Worm (Caenorhabditis elegans) whole organism, L3 larva: ENCODE data around the gene ncs-7.
A peak's percentile ranks its signal among the peaks of the same experiment; 100 is the strongest.

Experiments
- ZK546.5 ChIP-seq: sonication (generic microtip); optimal IDR thresholded peaks from 2 replicates; lab custom pipeline; 2017; ENCODE audit warnings: missing biosample characterization, missing genetic modification characterization
- ama-1 ChIP-seq: fragments of 150-350 bp; optimal IDR thresholded peaks from 2 replicates; lab custom pipeline; 2018
- ceh-16 ChIP-seq: sonication (generic microtip); optimal IDR thresholded peaks from 2 replicates; lab custom pipeline; 2017; ENCODE audit warnings: missing biosample characterization, missing genetic modification characterization
- ceh-82 ChIP-seq: fragments of 150-350 bp; optimal IDR thresholded peaks from 2 replicates; lab custom pipeline; 2014; ENCODE audit warnings: missing biosample characterization, missing genetic modification characterization
- egl-27 ChIP-seq: sonication (generic microtip); optimal IDR thresholded peaks from 4 replicates; lab custom pipeline; 2017; ENCODE audit warnings: missing biosample characterization, missing genetic modification reagents, missing genetic modification characterization
- egl-5 ChIP-seq: fragments of 150-350 bp; optimal IDR thresholded peaks from 2 replicates; lab custom pipeline; 2017; ENCODE audit warnings: missing biosample characterization, missing genetic modification reagents, missing genetic modification characterization, inconsistent platforms
- elt-1 ChIP-seq: fragments of 150-350 bp; optimal IDR thresholded peaks from 2 replicates; lab custom pipeline; 2014; ENCODE audit warnings: missing biosample characterization, missing genetic modification characterization
- elt-2 ChIP-seq: sonication (generic microtip); optimal IDR thresholded peaks from 2 replicates; lab custom pipeline; 2016; ENCODE audit warnings: missing genetic modification reagents, mild to moderate bottlenecking, missing genetic modification characterization, missing compliant biosample characterization
- elt-3 ChIP-seq, 3 experiments: fragments of 150-350 bp in 1 of 3; sonication (generic microtip) in 2 of 3; optimal IDR thresholded peaks; 2 replicates in 2 of 3; 4 replicates in 1 of 3; lab custom pipeline; 2014 to 2017; ENCODE audit warnings: missing biosample characterization in 3 of 3, missing genetic modification characterization in 3 of 3
- fkh-2 ChIP-seq: fragments of 150-350 bp; optimal IDR thresholded peaks from 2 replicates; lab custom pipeline; 2014; ENCODE audit warnings: missing biosample characterization, missing genetic modification reagents, missing genetic modification characterization
- hmg-11 ChIP-seq: sonication (generic microtip); optimal IDR thresholded peaks from 2 replicates; lab custom pipeline; 2016; ENCODE audit warnings: missing genetic modification characterization, missing compliant biosample characterization
- jun-1 ChIP-seq: fragments of 150-350 bp; optimal IDR thresholded peaks from 2 replicates; lab custom pipeline; 2014; ENCODE audit warnings: missing biosample characterization, missing genetic modification reagents, missing genetic modification characterization
- lsy-12 ChIP-seq: sonication (generic microtip); optimal IDR thresholded peaks from 2 replicates; lab custom pipeline; 2016; ENCODE audit warnings: mild to moderate bottlenecking, missing genetic modification characterization, missing compliant biosample characterization
- mdl-1 ChIP-seq: fragments of 150-350 bp; optimal IDR thresholded peaks from 2 replicates; lab custom pipeline; 2014; ENCODE audit warnings: missing biosample characterization, missing genetic modification characterization
- mml-1 ChIP-seq: fragments of 150-350 bp; sonication (generic microtip); optimal IDR thresholded peaks from 3 replicates; lab custom pipeline; 2014; ENCODE audit warnings: missing biosample characterization, missing genetic modification characterization
- nfya-1 ChIP-seq: sonication (generic microtip); optimal IDR thresholded peaks from 2 replicates; lab custom pipeline; 2017; ENCODE audit warnings: missing genetic modification characterization, mild to moderate bottlenecking, missing compliant biosample characterization, antibody characterized with exemption, moderate library complexity; ENCODE audit not compliant: insufficient read depth
- nhr-11 ChIP-seq: fragments of 150-350 bp; optimal IDR thresholded peaks from 2 replicates; lab custom pipeline; 2014; ENCODE audit warnings: missing biosample characterization, missing genetic modification characterization
- nhr-23 ChIP-seq: fragments of 150-350 bp; optimal IDR thresholded peaks from 2 replicates; lab custom pipeline; 2014; ENCODE audit warnings: missing biosample characterization, missing genetic modification reagents, missing genetic modification characterization
- nhr-237 ChIP-seq: fragments of 150-350 bp; optimal IDR thresholded peaks from 2 replicates; lab custom pipeline; 2014; ENCODE audit warnings: missing biosample characterization, missing genetic modification characterization
- nhr-25 ChIP-seq: sonication (generic microtip); optimal IDR thresholded peaks from 2 replicates; lab custom pipeline; 2017; ENCODE audit warnings: missing biosample characterization, missing genetic modification characterization
- nhr-43 ChIP-seq: sonication (generic microtip); optimal IDR thresholded peaks from 2 replicates; lab custom pipeline; 2016; ENCODE audit warnings: mild to moderate bottlenecking, missing genetic modification characterization, missing compliant biosample characterization; ENCODE audit not compliant: poor library complexity, severe bottlenecking
- nhr-67 ChIP-seq: fragments of 150-350 bp; optimal IDR thresholded peaks from 2 replicates; lab custom pipeline; 2014; ENCODE audit warnings: missing biosample characterization, missing genetic modification characterization
- nhr-76 ChIP-seq: fragments of 150-350 bp; sonication (generic microtip); optimal IDR thresholded peaks from 5 replicates; lab custom pipeline; 2014; ENCODE audit warnings: missing biosample characterization, missing genetic modification characterization
- nhr-77 ChIP-seq: fragments of 150-350 bp; optimal IDR thresholded peaks from 2 replicates; lab custom pipeline; 2014; ENCODE audit warnings: missing biosample characterization, missing genetic modification characterization
- pha-4 ChIP-seq: fragments of 150-350 bp; optimal IDR thresholded peaks from 2 replicates; lab custom pipeline; 2014; ENCODE audit warnings: missing biosample characterization, missing genetic modification reagents, missing genetic modification characterization
- pqm-1 ChIP-seq: fragments of 150-350 bp; optimal IDR thresholded peaks from 2 replicates; lab custom pipeline; 2017; ENCODE audit warnings: missing biosample characterization, missing genetic modification characterization, inconsistent platforms
- skn-1 ChIP-seq: fragments of 150-350 bp; optimal IDR thresholded peaks from 2 replicates; lab custom pipeline; 2014; ENCODE audit warnings: missing biosample characterization, missing genetic modification characterization
- tbx-2 ChIP-seq: sonication (generic microtip); optimal IDR thresholded peaks from 2 replicates; lab custom pipeline; 2016; ENCODE audit warnings: mild to moderate bottlenecking, missing genetic modification characterization, missing compliant biosample characterization
- unc-39 ChIP-seq: sonication (generic microtip); optimal IDR thresholded peaks from 4 replicates; lab custom pipeline; 2017; ENCODE audit warnings: missing biosample characterization, missing genetic modification characterization
- zag-1 ChIP-seq: fragments of 150-350 bp; optimal IDR thresholded peaks from 2 replicates; lab custom pipeline; 2014; ENCODE audit warnings: missing biosample characterization, missing genetic modification characterization

ncs-7 gene

DNA sequence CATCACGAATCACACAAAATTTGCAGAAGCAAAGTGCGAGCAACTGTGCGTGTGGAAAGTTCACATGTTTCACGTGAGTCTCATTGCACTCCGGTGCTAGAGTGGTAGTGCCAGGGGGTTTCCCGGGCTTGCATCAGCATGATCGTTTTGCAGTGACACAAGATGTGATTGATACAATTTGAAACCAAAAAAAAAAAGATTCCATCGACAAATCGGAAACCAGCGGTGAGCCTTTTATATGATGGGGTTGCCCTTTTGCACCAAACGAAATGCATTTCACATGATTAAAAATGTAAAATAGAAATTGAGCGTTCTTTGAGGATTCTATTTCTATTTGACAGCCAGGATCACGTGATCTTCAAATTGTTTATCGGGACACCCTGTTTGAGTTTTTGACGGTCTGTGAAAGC, 22.0 kb downstream of the ncs-7 start (continued):
- TF ChIP-seq jun-1 (tag; lab: Kevin White, UChicago) (no peak), ama-1 (no peak), ceh-82 (tag; lab: Kevin White, UChicago) (no peak), unc-39 (no peak), nhr-77 (tag; lab: Kevin White, UChicago) (no peak), egl-5 (tag; lab: Kevin White, UChicago) (no peak), egl-27 (tag; lab: Kevin White, UChicago) (no peak), nhr-25 (tag; lab: Kevin White, UChicago) (no peak), zag-1 (tag; lab: Kevin White, UChicago) (no peak), nfya-1 (tag; lab: Kevin White, UChicago) (peak; percentile 5), ceh-16 (tag; lab: Kevin White, UChicago) (no peak)

DNA sequence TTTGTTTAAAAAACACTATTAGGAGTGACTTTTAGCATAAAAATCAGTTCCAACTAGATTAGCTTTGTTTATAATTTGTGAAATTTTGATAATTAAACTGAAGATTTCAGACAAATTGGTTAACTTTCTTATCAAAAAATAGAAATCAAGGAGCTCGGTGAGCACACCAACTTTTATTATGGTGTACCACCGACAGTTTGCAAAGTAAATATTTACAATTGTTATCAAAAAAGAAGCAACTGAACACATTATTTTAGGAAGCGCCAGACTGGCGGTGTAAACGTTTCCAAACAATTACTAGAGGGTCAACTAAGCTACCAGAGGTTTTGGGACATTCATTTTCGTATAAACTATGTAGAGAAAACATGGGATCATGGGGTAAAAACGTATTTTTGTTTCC, 23.2 kb downstream of the ncs-7 start:
- TF ChIP-seq elt-1 (tag; lab: Kevin White, UChicago) (no peak), pha-4 (peak; percentile 91), elt-2 (tag; lab: Kevin White, UChicago) (peak; percentile 30), mdl-1 (tag; lab: Kevin White, UChicago) (no peak)

DNA sequence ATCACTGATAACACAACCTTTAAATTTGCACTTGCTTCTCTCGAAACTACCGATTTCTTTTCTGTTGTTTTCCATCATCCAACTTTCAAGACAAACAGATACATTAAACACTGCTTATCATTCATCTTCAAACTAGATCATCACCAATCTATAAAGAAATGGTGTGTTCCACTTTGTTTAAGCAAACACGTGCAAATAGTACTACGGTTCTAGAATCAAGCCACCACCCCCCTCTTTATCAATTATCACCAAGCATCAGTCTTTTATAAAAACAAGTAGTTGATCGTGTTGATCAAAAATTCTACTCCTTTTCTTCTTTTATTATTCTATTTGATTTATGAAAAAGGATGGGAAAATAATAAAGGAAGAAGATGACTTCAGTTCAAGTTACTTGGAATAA, 24.1 kb downstream of the ncs-7 start:
- TF ChIP-seq pha-4 (peak; percentile 25), nhr-43 (peak; percentile 81), nfya-1 (tag; lab: Kevin White, UChicago) (peak; percentile 25), ZK546.5 (tag; lab: Kevin White, UChicago) (no peak), pqm-1 (tag; lab: Kevin White, UChicago) (peak; percentile 7), tbx-2 (no peak), zag-1 (tag; lab: Kevin White, UChicago) (no peak), nhr-23 (tag; lab: Kevin White, UChicago) (peak; percentile 71), elt-2 (tag; lab: Kevin White, UChicago) (peak; percentile 39)

- peak; percentile 57 for TF ChIP-seq pqm-1 (tag; lab: Kevin White, UChicago)
- TF ChIP-seq pha-4 = peak; percentile 47
- TF ChIP-seq fkh-2 = no peak
- peak; percentile 78 for TF ChIP-seq elt-2 (tag; lab: Kevin White, UChicago)
Measured at ce11 chrX:17638970-17639369, 24.6 kb downstream of the ncs-7 start.

- TF ChIP-seq nhr-76 (tag; lab: Kevin White, UChicago) (no peak), mml-1 (tag; lab: Kevin White, UChicago) (peak; percentile 90), elt-2 (tag; lab: Kevin White, UChicago) (no peak), egl-5 (tag; lab: Kevin White, UChicago) (peak; percentile 12), nhr-11 (tag; lab: Kevin White, UChicago) (no peak), mdl-1 (tag; lab: Kevin White, UChicago) (peak; percentile 52), nhr-23 (tag; lab: Kevin White, UChicago) (peak; percentile 66), pha-4 (peak; percentile 20), elt-3 (tag; optimal IDR thresholded peaks at IDR 0.05; lab: Kevin White, UChicago) (peak in 2 of 3 experiments; percentile 20 to 49), skn-1 (tag; lab: Kevin White, UChicago) (no peak), nhr-25 (tag; lab: Kevin White, UChicago) (peak; percentile 73), ama-1 (no peak), fkh-2 (no peak), nhr-43 (peak; percentile 97), nhr-237 (tag; lab: Kevin White, UChicago) (no peak), lsy-12 (tag; lab: Kevin White, UChicago) (peak; percentile 17), hmg-11 (no peak), tbx-2 (peak; percentile 13)
Measured at ce11 chrX:17640790-17641189, 26.4 kb downstream of the ncs-7 start, which contains the start of gene H18N23.2. Gene H18N23.2 (minus strand): TSS chrX:17640871.

DNA sequence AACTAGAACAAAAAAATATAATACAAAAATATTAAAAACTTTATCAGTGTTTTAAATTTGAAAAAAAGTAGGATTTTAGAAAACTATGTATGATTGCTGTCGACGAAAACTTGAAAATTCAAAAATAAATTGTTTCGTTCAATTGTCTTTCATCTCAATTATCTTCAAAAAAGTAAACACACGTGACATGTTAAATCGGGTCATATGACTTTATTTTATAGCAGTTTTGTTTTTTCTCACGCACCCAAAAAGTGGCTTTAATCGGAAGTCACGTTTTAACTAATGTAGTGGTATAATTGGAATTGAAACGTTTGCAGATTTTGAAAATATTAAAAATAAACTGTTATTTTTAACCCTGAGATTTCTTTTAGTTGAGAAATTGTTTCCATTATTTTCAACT, 28.5 kb downstream of the ncs-7 start:
- TF ChIP-seq nhr-67 (tag; lab: Kevin White, UChicago) = no peak
- TF ChIP-seq, all 47 proteins: peak for 0
